Fruit fly (Drosophila melanogaster) whole organism, embryonic: Measurements from ENCODE around the gene CG14839.
A peak's percentile ranks its signal among the peaks of the same experiment; 100 is the strongest.

Experiments used
- HLHmδ ChIP-seq: fragments of 200-800 bp; sonication (Bioruptor generic); optimal IDR thresholded peaks from 2 replicates; lab custom pipeline; 2018; ENCODE audit warnings: missing biosample characterization, mild to moderate bottlenecking, missing genetic modification characterization, moderate library complexity
- Tbp ChIP-seq: fragments of >200 bp; optimal IDR thresholded peaks from 2 replicates; lab custom pipeline; 2018; ENCODE audit warnings: missing biosample characterization, missing genetic modification characterization
- Usf ChIP-seq: fragments of 200-800 bp; sonication (Bioruptor generic); optimal IDR thresholded peaks from 2 replicates; lab custom pipeline; 2017; ENCODE audit warnings: missing genotype, missing biosample characterization, missing genetic modification characterization
- org-1 ChIP-seq: fragments of 200-800 bp; sonication (Bioruptor generic); optimal IDR thresholded peaks from 2 replicates; lab custom pipeline; 2017; ENCODE audit warnings: missing biosample characterization, missing genetic modification characterization
- pan ChIP-seq, 4 experiments: fragments of >200 bp in 3 of 4; fragments of 200-800 bp in 1 of 4; sonication (Bioruptor generic) in 1 of 4; optimal IDR thresholded peaks in 3 of 4; IDR thresholded peaks in 1 of 4; 2 replicates each; pipeline versions ENCODE4 v1.3.6 to Lab custom; 2017 to 2022; ENCODE audit warnings: missing biosample characterization in 2 of 4, missing genetic modification characterization in 2 of 4, mixed read lengths in 1 of 4
- scrt ChIP-seq: fragments of 200-800 bp; sonication (Bioruptor generic); optimal IDR thresholded peaks from 2 replicates; lab custom pipeline; 2018; ENCODE audit warnings: missing biosample characterization, mild to moderate bottlenecking, missing genetic modification characterization, moderate library complexity
- sna ChIP-seq: fragments of 200-800 bp; sonication (Bioruptor generic); IDR thresholded peaks from 2 replicates; pipeline ENCODE4 v1.3.6; 2022; ENCODE audit warnings: missing biosample characterization, missing genetic modification characterization; ENCODE audit not compliant: partially characterized antibody

- peak; percentile 96 for TF ChIP-seq scrt (GFP tag; lab: Kevin White, UChicago)
- TF ChIP-seq HLHmδ (GFP tag; lab: Kevin White, UChicago) = no peak
- no peak for TF ChIP-seq org-1 (GFP tag; lab: Kevin White, UChicago)
- no peak for TF ChIP-seq pan (optimal IDR thresholded peaks at IDR 0.05; lab: Kevin White, UChicago)
- TF ChIP-seq pan (GFP tag; optimal IDR thresholded peaks at IDR 0.05 in 1 of 2, IDR thresholded peaks at IDR 0.05 in 1 of 2) = no peak
- TF ChIP-seq Tbp (GFP tag; lab: Kevin White, UChicago) = no peak
- no peak for TF ChIP-seq Usf (GFP tag; lab: Kevin White, UChicago)
- no peak for TF ChIP-seq sna (GFP tag; lab: Robert Waterston, UW)
Measured at dm6 chr3R:14214776-14215175, 47.4 kb upstream of the CG14839 start, which contains the start of gene Dop1R1.
